Worm (Caenorhabditis elegans): Measurements from ENCODE around the gene col-142.

The col-142 gene

DNA sequence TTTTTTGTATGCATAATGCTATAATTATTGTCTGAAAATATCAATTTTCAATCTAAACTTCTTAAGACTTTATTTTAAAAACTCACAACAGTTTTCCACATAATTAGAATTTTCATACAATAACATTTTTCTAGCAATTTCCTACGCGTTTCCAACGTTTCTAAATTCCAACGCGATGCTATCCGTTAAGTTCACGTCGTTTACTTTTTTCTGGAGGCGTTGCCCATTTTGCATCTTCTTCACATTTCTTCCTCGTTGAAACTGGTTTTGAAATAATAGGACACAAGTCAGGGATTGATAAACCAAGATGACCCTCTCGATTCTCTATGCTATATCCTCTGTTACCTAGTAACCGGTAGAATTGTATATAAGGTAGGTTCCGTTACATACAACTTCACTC lies 4.3 kb downstream of the col-142 start, which contains the start of the genes T15B7.14 and col-143:
Gene T15B7.14, minus strand, starts transcription at position 101 of the 400 bp plus-strand sequence.
Gene col-143, plus strand, starts transcription at position 394 of the 400 bp plus-strand sequence.
- no peak for TF ChIP-seq pha-4 (tag; optimal IDR thresholded peaks at IDR 0.05)
- TF ChIP-seq flh-1 (GFP tag; optimal IDR thresholded peaks at IDR 0.05): no peak
- TF ChIP-seq unc-62 (GFP tag; optimal IDR thresholded peaks at IDR 0.05): no peak
- TF ChIP-seq ceh-43 (GFP tag; optimal IDR thresholded peaks at IDR 0.05): no peak
- TF ChIP-seq tbx-8 (GFP tag; optimal IDR thresholded peaks at IDR 0.05): no peak
- TF ChIP-seq ces-1 (GFP tag; optimal IDR thresholded peaks at IDR 0.05): no peak
- no peak for TF ChIP-seq hlh-1 (tag; optimal IDR thresholded peaks at IDR 0.05)

ce11 chrV:6836036-6836435 lies 5.1 kb downstream of the col-142 start:
- TF ChIP-seq ceh-39 (tag; optimal IDR thresholded peaks at IDR 0.05) (no peak), ceh-43 (GFP tag; optimal IDR thresholded peaks at IDR 0.05) (no peak), sem-2 (GFP tag; optimal IDR thresholded peaks at IDR 0.05) (no peak), nhr-2 (tag; optimal IDR thresholded peaks at IDR 0.05) (no peak), tbx-8 (GFP tag; optimal IDR thresholded peaks at IDR 0.05) (no peak), ztf-11 (tag; optimal IDR thresholded peaks at IDR 0.05) (no peak), unc-39 (tag; optimal IDR thresholded peaks at IDR 0.05) (no peak), lin-13 (tag; optimal IDR thresholded peaks at IDR 0.05) (no peak), elt-1 (tag; optimal IDR thresholded peaks at IDR 0.05; ENCODE audit: borderline replicate concordance, insufficient read depth) (no peak), cnd-1 (tag; optimal IDR thresholded peaks at IDR 0.05) (no peak), mls-2 (tag; optimal IDR thresholded peaks at IDR 0.05) (no peak), nhr-12 (tag; optimal IDR thresholded peaks at IDR 0.05) (no peak), nhr-76 (tag; optimal IDR thresholded peaks at IDR 0.05) (no peak)

- TF ChIP-seq sptf-1 (tag; optimal IDR thresholded peaks at IDR 0.05): no peak
- TF ChIP-seq drap-1 (GFP tag; optimal IDR thresholded peaks at IDR 0.05): no peak
- no peak for TF ChIP-seq lsy-2 (tag; optimal IDR thresholded peaks at IDR 0.05)
- no peak for TF ChIP-seq snpc-4 (tag; optimal IDR thresholded peaks at IDR 0.05)
- TF ChIP-seq zip-8 (tag; optimal IDR thresholded peaks at IDR 0.05): no peak
- no peak for TF ChIP-seq lin-32 (GFP tag; optimal IDR thresholded peaks at IDR 0.05)
- TF ChIP-seq pha-4 (tag; optimal IDR thresholded peaks at IDR 0.05): no peak
- no peak for TF ChIP-seq ces-1 (GFP tag; optimal IDR thresholded peaks at IDR 0.05)
- TF ChIP-seq elt-3 (tag; optimal IDR thresholded peaks at IDR 0.05): no peak
- TF ChIP-seq nhr-76 (tag; optimal IDR thresholded peaks at IDR 0.05): no peak
- no peak for TF ChIP-seq blmp-1 (tag; optimal IDR thresholded peaks at IDR 0.05)
- TF ChIP-seq tbx-8 (GFP tag; optimal IDR thresholded peaks at IDR 0.05): no peak
- no peak for TF ChIP-seq mep-1 (tag; optimal IDR thresholded peaks at IDR 0.05)
- TF ChIP-seq unc-39 (tag; optimal IDR thresholded peaks at IDR 0.05): no peak
- no peak for TF ChIP-seq nhr-12 (tag; optimal IDR thresholded peaks at IDR 0.05)
- TF ChIP-seq ztf-11 (tag; optimal IDR thresholded peaks at IDR 0.05): no peak
These were observed 7.6 kb downstream of the col-142 start, which contains the start of gene T15B7.15 for ce11 chrV:6838599-6838998. T15B7.15 (minus strand) TSS chrV:6838665.

- TF ChIP-seq cnd-1 (tag; optimal IDR thresholded peaks at IDR 0.05): no peak
- no peak for TF ChIP-seq zip-8 (tag; optimal IDR thresholded peaks at IDR 0.05)
- no peak for TF ChIP-seq nhr-2 (tag; optimal IDR thresholded peaks at IDR 0.05)
- TF ChIP-seq hlh-1 (tag; optimal IDR thresholded peaks at IDR 0.05): no peak
- TF ChIP-seq blmp-1 (tag; optimal IDR thresholded peaks at IDR 0.05): no peak
- no peak for TF ChIP-seq mep-1 (tag; optimal IDR thresholded peaks at IDR 0.05)
- no peak for TF ChIP-seq ces-1 (GFP tag; optimal IDR thresholded peaks at IDR 0.05)
- TF ChIP-seq bed-3 (GFP tag; optimal IDR thresholded peaks at IDR 0.05): no peak
- no peak for TF ChIP-seq ztf-11 (tag; optimal IDR thresholded peaks at IDR 0.05)
- no peak for TF ChIP-seq elt-3 (tag; optimal IDR thresholded peaks at IDR 0.05)
- no peak for TF ChIP-seq ham-2 (GFP tag; optimal IDR thresholded peaks at IDR 0.05)
- TF ChIP-seq elt-1 (tag; optimal IDR thresholded peaks at IDR 0.05; ENCODE audit: borderline replicate concordance, insufficient read depth): no peak
- no peak for TF ChIP-seq ceh-39 (tag; optimal IDR thresholded peaks at IDR 0.05)
- no peak for TF ChIP-seq tbx-8 (GFP tag; optimal IDR thresholded peaks at IDR 0.05)
- TF ChIP-seq sptf-1 (tag; optimal IDR thresholded peaks at IDR 0.05): no peak
These were observed 8.0 kb downstream of the col-142 start, which contains the start of gene hpo-8 for ce11 chrV:6839008-6839407. hpo-8 (plus strand) TSS chrV:6839289.

DNA sequence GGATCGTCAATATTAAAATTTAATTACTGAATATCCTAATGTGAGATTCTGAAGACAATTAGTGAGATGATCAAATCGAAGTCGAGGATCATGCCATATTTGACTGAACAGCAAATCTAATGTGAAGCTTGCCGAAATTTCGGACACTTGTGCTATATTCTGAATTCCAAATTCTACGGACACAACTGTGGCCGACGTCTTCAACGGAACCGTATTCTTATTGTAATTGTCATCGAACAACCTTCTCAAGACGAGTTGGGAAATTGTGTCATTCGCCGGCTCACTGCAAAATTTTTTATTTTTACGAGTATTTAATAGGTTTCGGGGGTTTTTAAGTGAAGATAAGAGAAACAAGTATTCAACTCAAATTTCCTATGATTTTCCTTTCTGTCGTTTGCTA lies 11.5 kb downstream of the col-142 start, which contains the start of gene T15B7.1:
Gene T15B7.1, plus strand, starts transcription at position 301 of the 400 bp plus-strand sequence.
- TF ChIP-seq hlh-1 (tag; optimal IDR thresholded peaks at IDR 0.05) (no peak), ham-2 (GFP tag; optimal IDR thresholded peaks at IDR 0.05) (no peak), cnd-1 (tag; optimal IDR thresholded peaks at IDR 0.05) (no peak), nhr-2 (tag; optimal IDR thresholded peaks at IDR 0.05) (no peak), unc-62 (GFP tag; optimal IDR thresholded peaks at IDR 0.05) (no peak), lsy-2 (tag; optimal IDR thresholded peaks at IDR 0.05) (no peak), lin-32 (GFP tag; optimal IDR thresholded peaks at IDR 0.05) (no peak), tbx-8 (GFP tag; optimal IDR thresholded peaks at IDR 0.05) (no peak), unc-120 (tag; optimal IDR thresholded peaks at IDR 0.05; ENCODE audit: poor library complexity, severe bottlenecking) (no peak), ztf-11 (tag; optimal IDR thresholded peaks at IDR 0.05) (no peak), nhr-12 (tag; optimal IDR thresholded peaks at IDR 0.05) (no peak)
